Worm (Caenorhabditis elegans): ENCODE measurements around the gene srw-34.

- TF ChIP-seq unc-62 (GFP tag; optimal IDR thresholded peaks at IDR 0.05) (no peak), nhr-11 (tag; optimal IDR thresholded peaks at IDR 0.05) (no peak), gmeb-1 (tag; optimal IDR thresholded peaks at IDR 0.05) (no peak), aly-2 (tag; optimal IDR thresholded peaks at IDR 0.05) (no peak), sma-3 (GFP tag; optimal IDR thresholded peaks at IDR 0.05) (no peak), blmp-1 (tag; optimal IDR thresholded peaks at IDR 0.05; ENCODE audit: insufficient read depth) (no peak), zag-1 (tag; optimal IDR thresholded peaks at IDR 0.05) (no peak), egl-27 (tag; optimal IDR thresholded peaks at IDR 0.05) (no peak), snpc-4 (tag; optimal IDR thresholded peaks at IDR 0.05) (no peak)
These were observed 19.0 kb downstream of the srw-34 start, which contains the start of gene F36D3.14 for ce11 chrV:16503164-16503563.
